Worm (Caenorhabditis elegans): ENCODE measurements around the gene srbc-2.
"Not testable (repeated sequence)": the region's sequence is repeated elsewhere in the genome, so short reads cannot be mapped to it uniquely, and the experiment has no call there.

Gene srbc-2

ce11 chrV:3376973-3377372, at the start of gene srbc-2:
srbc-2 (minus strand) TSS chrV:3377073.
- no peak for TF ChIP-seq med-1 (GFP tag; optimal IDR thresholded peaks at IDR 0.05; ENCODE audit: insufficient read depth)
- TF ChIP-seq ref-1 (GFP tag; conservative IDR thresholded peaks at IDR 0.05) = no peak
- no peak for TF ChIP-seq cog-1 (tag; optimal IDR thresholded peaks at IDR 0.05)
- no peak for TF ChIP-seq klf-2 (GFP tag; conservative IDR thresholded peaks at IDR 0.05)
- no peak for TF ChIP-seq T22C8.4 (GFP tag; IDR thresholded peaks at IDR 0.05)
- TF ChIP-seq flt-1 (GFP tag; IDR thresholded peaks at IDR 0.05) = no peak
- TF ChIP-seq ztf-29 (GFP tag; IDR thresholded peaks at IDR 0.05) = no peak
- no peak for TF ChIP-seq ztf-23 (GFP tag; IDR thresholded peaks at IDR 0.05)
- no peak for TF ChIP-seq tab-1 (GFP tag; IDR thresholded peaks at IDR 0.05)

ce11 chrV:3426076-3426475, 49.2 kb upstream of the srbc-2 start, which contains the start of gene srab-22:
srab-22 (plus strand) TSS chrV:3426376.
- TF ChIP-seq ref-1 (GFP tag; conservative IDR thresholded peaks at IDR 0.05) (no peak), cog-1 (tag; optimal IDR thresholded peaks at IDR 0.05) (no peak), klf-2 (GFP tag; conservative IDR thresholded peaks at IDR 0.05) (no peak), flt-1 (GFP tag; IDR thresholded peaks at IDR 0.05) (no peak), tab-1 (GFP tag; IDR thresholded peaks at IDR 0.05) (no peak), ztf-23 (GFP tag; IDR thresholded peaks at IDR 0.05) (no peak), med-1 (GFP tag; optimal IDR thresholded peaks at IDR 0.05; ENCODE audit: insufficient read depth) (no peak), T22C8.4 (GFP tag; IDR thresholded peaks at IDR 0.05) (no peak), ztf-29 (GFP tag; IDR thresholded peaks at IDR 0.05) (no peak)

- TF ChIP-seq flt-1 (GFP tag; IDR thresholded peaks at IDR 0.05) (no peak), ztf-23 (GFP tag; IDR thresholded peaks at IDR 0.05) (no peak), T22C8.4 (GFP tag; IDR thresholded peaks at IDR 0.05) (no peak), ztf-29 (GFP tag; IDR thresholded peaks at IDR 0.05) (no peak), klf-2 (GFP tag; conservative IDR thresholded peaks at IDR 0.05) (no peak), ref-1 (GFP tag; conservative IDR thresholded peaks at IDR 0.05) (no peak), cog-1 (tag; optimal IDR thresholded peaks at IDR 0.05) (no peak), med-1 (GFP tag; optimal IDR thresholded peaks at IDR 0.05; ENCODE audit: insufficient read depth) (no peak), tab-1 (GFP tag; IDR thresholded peaks at IDR 0.05) (no peak)
These were observed 47.5 kb upstream of the srbc-2 start, which contains the start of gene srab-21 for ce11 chrV:3424341-3424740. srab-21 (minus strand) TSS chrV:3424441.

DNA sequence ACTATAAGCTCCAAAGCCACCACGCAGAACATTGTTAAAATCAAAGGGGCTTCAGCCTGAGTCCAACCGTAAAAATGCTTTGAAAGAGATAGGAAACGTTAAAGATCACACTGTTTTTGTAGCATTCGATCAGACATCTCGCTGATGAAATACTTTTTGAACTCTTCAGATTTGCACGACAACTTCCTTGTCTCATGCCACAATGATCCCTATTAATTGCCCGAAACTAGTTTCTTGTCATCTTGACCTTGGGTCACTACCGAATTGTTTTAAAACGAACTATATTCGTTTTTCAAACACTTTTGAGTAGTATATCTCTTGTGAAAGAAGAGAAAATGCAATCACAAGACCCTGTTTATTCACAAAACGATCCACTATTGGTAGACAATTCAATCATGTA, 41.1 kb upstream of the srbc-2 start, which contains the start of gene T20D4.3:
TSS of gene T20D4.3 (plus strand) at position 301 of the 400 bp plus-strand sequence.
- TF ChIP-seq T22C8.4 (GFP tag; IDR thresholded peaks at IDR 0.05) (no peak), med-1 (GFP tag; optimal IDR thresholded peaks at IDR 0.05; ENCODE audit: insufficient read depth) (no peak), ref-1 (GFP tag; conservative IDR thresholded peaks at IDR 0.05) (no peak), ztf-29 (GFP tag; IDR thresholded peaks at IDR 0.05) (no peak), klf-2 (GFP tag; conservative IDR thresholded peaks at IDR 0.05) (no peak), cog-1 (tag; optimal IDR thresholded peaks at IDR 0.05) (no peak), flt-1 (GFP tag; IDR thresholded peaks at IDR 0.05) (no peak), tab-1 (GFP tag; IDR thresholded peaks at IDR 0.05) (no peak), ztf-23 (GFP tag; IDR thresholded peaks at IDR 0.05) (no peak)

ce11 chrV:3413010-3413409, 36.1 kb upstream of the srbc-2 start, which contains the start of gene txt-11:
txt-11 (plus strand) TSS chrV:3413310.
- TF ChIP-seq med-1 (GFP tag; optimal IDR thresholded peaks at IDR 0.05; ENCODE audit: insufficient read depth) (no peak), klf-2 (GFP tag; conservative IDR thresholded peaks at IDR 0.05) (no peak), ref-1 (GFP tag; conservative IDR thresholded peaks at IDR 0.05) (no peak), ztf-23 (GFP tag; IDR thresholded peaks at IDR 0.05) (no peak)

- TF ChIP-seq ztf-29 (GFP tag; IDR thresholded peaks at IDR 0.05) (no peak), flt-1 (GFP tag; IDR thresholded peaks at IDR 0.05) (no peak), cog-1 (tag; optimal IDR thresholded peaks at IDR 0.05) (no peak), klf-2 (GFP tag; conservative IDR thresholded peaks at IDR 0.05) (no peak), ref-1 (GFP tag; conservative IDR thresholded peaks at IDR 0.05) (no peak), ztf-23 (GFP tag; IDR thresholded peaks at IDR 0.05) (no peak), T22C8.4 (GFP tag; IDR thresholded peaks at IDR 0.05) (no peak), med-1 (GFP tag; optimal IDR thresholded peaks at IDR 0.05; ENCODE audit: insufficient read depth) (no peak), tab-1 (GFP tag; IDR thresholded peaks at IDR 0.05) (no peak)
These were observed 33.3 kb upstream of the srbc-2 start, which contains the start of gene arrd-22 for ce11 chrV:3410098-3410570. arrd-22 (plus strand) TSS chrV:3410520.

DNA sequence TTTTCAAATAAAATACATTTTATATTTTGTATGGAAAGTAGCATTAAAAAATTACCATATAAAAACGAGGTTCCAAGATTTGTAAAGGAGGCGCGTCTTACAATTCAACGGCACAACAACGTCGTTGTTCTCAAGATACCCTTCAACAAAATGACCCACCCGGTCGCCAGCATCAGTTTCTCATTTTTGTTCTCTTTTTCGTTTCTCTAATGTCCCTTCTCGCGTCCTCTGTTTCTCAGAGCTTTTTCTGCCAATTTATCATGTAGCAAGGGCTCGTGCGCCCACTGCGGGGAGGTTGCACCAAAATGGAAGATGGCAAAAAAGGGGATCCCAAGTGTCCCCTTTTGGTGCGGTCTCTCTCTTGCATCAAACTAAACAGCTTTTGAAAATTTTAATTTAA, 32.6 kb upstream of the srbc-2 start:
- TF ChIP-seq med-1 (GFP tag; optimal IDR thresholded peaks at IDR 0.05; ENCODE audit: insufficient read depth) (no peak), ref-1 (GFP tag; conservative IDR thresholded peaks at IDR 0.05) (no peak), T22C8.4 (GFP tag; IDR thresholded peaks at IDR 0.05) (no peak), tab-1 (GFP tag; IDR thresholded peaks at IDR 0.05) (no peak), ztf-23 (GFP tag; IDR thresholded peaks at IDR 0.05) (no peak), cog-1 (tag; optimal IDR thresholded peaks at IDR 0.05) (no peak)

DNA sequence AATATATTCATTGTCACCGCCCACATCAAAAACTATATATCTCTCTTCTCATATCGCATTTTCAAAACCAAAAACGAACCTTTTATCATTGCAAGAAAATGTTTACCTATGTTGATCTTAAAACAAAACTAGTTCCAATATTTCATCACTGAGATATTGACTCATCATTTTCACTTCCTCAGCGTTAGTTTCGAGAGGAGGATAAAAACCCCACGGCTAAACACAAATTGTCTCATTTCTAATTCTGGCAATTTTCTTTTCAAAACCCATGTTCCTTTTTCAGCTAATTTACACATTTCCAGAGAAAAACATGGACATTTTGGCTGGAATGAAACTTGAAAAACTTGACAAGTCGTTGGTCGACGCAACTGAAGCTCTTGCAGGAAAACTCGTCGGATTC, 31.7 kb upstream of the srbc-2 start, which contains the start of gene T20D4.7:
TSS of gene T20D4.7 (plus strand) at position 301 of the 400 bp plus-strand sequence.
- TF ChIP-seq ztf-29 (GFP tag; IDR thresholded peaks at IDR 0.05) (no peak), T22C8.4 (GFP tag; IDR thresholded peaks at IDR 0.05) (no peak), flt-1 (GFP tag; IDR thresholded peaks at IDR 0.05) (no peak), ztf-23 (GFP tag; IDR thresholded peaks at IDR 0.05) (no peak), cog-1 (tag; optimal IDR thresholded peaks at IDR 0.05) (no peak), tab-1 (GFP tag; IDR thresholded peaks at IDR 0.05) (no peak), ref-1 (GFP tag; conservative IDR thresholded peaks at IDR 0.05) (no peak), klf-2 (GFP tag; conservative IDR thresholded peaks at IDR 0.05) (no peak)

DNA sequence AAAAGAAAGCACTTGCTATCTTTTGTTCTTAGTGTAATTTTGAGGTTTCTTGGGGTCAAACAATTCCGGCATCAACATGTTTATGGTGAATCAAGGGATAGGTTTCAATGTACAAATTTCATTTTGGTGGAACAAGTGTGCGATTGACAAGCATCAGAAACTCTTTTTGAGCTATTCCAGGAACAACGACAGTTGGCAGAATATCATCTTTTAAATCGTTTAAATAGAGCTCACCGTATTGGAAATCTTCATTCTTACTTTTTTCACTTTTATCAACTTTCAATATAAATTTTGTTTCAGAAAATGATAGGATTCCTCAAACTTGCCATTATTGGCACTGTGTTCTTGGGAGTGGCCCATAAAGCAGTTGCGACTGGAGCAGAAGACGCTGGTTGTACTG, 23.1 kb upstream of the srbc-2 start, which contains the start of gene T20D4.10:
TSS of gene T20D4.10 (plus strand) at position 301 of the 400 bp plus-strand sequence.
- TF ChIP-seq flt-1 (GFP tag; IDR thresholded peaks at IDR 0.05); cog-1 (tag; optimal IDR thresholded peaks at IDR 0.05); ref-1 (GFP tag; conservative IDR thresholded peaks at IDR 0.05): not testable (repeated sequence)

DNA sequence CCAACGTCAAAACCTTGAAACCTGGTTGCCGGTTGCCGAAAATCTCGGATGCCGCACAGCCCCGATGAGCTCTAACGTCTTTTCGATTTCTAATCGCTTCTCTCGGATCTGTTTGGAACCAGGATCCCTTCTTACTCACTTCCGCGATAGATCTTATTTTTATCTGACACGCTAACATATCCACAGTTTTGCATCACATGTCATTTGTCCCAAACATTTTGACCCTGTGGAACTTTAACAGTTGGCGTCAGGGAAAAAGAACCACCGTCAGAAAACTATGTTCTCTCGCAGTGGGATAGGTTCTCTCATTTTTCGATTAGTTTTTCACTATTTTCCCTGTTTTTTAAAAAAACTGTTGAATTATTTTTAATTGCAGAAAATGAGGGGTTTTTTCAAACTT, 21.4 kb upstream of the srbc-2 start, which contains the start of gene T20D4.11:
TSS of gene T20D4.11 (plus strand) at position 377 of the 400 bp plus-strand sequence.
- no peak for TF ChIP-seq klf-2 (GFP tag; conservative IDR thresholded peaks at IDR 0.05)
- no peak for TF ChIP-seq med-1 (GFP tag; optimal IDR thresholded peaks at IDR 0.05; ENCODE audit: insufficient read depth)
- no peak for TF ChIP-seq flt-1 (GFP tag; IDR thresholded peaks at IDR 0.05)
- TF ChIP-seq ref-1 (GFP tag; conservative IDR thresholded peaks at IDR 0.05) = no peak
- TF ChIP-seq tab-1 (GFP tag; IDR thresholded peaks at IDR 0.05) = no peak
- TF ChIP-seq T22C8.4 (GFP tag; IDR thresholded peaks at IDR 0.05) = no peak
- no peak for TF ChIP-seq ztf-23 (GFP tag; IDR thresholded peaks at IDR 0.05)
- no peak for TF ChIP-seq cog-1 (tag; optimal IDR thresholded peaks at IDR 0.05)
- TF ChIP-seq ztf-29 (GFP tag; IDR thresholded peaks at IDR 0.05) = no peak
